Worm (Caenorhabditis elegans): ENCODE results near the gene set-2.

DNA sequence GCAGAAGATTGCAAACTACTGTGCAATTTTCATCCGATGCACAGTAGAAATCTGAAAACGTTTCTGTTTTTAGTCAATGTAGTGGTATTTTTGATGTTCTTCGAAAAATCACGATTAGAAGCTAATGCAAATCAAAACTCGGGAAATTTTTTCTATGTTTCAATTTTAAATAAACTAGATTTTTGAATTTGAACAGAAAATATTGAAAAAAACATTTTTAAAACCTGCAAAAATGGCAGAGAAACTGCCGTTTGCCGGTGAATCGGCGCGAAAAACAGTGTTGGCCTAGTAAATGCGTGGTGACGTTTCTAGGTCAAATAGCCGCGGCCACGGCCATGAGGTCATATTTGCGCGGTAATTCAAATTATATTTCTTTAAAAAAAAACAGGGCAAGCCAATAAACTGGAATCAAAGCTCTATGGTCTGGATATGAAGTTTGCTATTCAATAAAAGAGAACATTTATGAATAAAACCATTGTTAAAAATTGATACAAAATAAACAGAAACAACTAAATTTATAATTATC, at the start of gene set-2:
- TF ChIP-seq pha-4 (tag; optimal IDR thresholded peaks at IDR 0.05) (peak; percentile 61), zag-1 (tag; optimal IDR thresholded peaks at IDR 0.05) (no peak)

All from whole organism, L3 larva.